Worm (Caenorhabditis elegans) whole organism, L3 larva: ENCODE measurements around the gene W08A12.3.

Experiments
- R02D3.7 ChIP-seq: fragments of 150-350 bp; optimal IDR thresholded peaks from 2 replicates; lab custom pipeline; 2014; ENCODE audit warnings: missing biosample characterization, missing genetic modification characterization
- lin-39 ChIP-seq: fragments of 150-350 bp; optimal IDR thresholded peaks from 2 replicates; lab custom pipeline; 2018; ENCODE audit warnings: missing biosample characterization, missing genetic modification reagents, missing genetic modification characterization
- nhr-23 ChIP-seq: fragments of 150-350 bp; optimal IDR thresholded peaks from 2 replicates; lab custom pipeline; 2014; ENCODE audit warnings: missing biosample characterization, missing genetic modification reagents, missing genetic modification characterization
- nhr-77 ChIP-seq: fragments of 150-350 bp; optimal IDR thresholded peaks from 2 replicates; lab custom pipeline; 2014; ENCODE audit warnings: missing biosample characterization, missing genetic modification characterization
- unc-62 ChIP-seq: fragments of 150-350 bp; sonication (generic microtip); optimal IDR thresholded peaks from 4 replicates; lab custom pipeline; 2014; ENCODE audit warnings: missing biosample characterization, missing genetic modification reagents, missing genetic modification characterization
- ztf-11 ChIP-seq: fragments of 150-350 bp; optimal IDR thresholded peaks from 2 replicates; lab custom pipeline; 2014; ENCODE audit warnings: missing biosample characterization, missing genetic modification characterization

ce11 chrV:3685790-3686208 lies 3.1 kb downstream of the W08A12.3 start, which contains the start of gene W08A12.2:
- TF ChIP-seq nhr-77 (no peak), lin-39 (tag; lab: Kevin White, UChicago) (no peak), nhr-23 (no peak), ztf-11 (tag; lab: Kevin White, UChicago) (no peak), R02D3.7 (no peak), unc-62 (GFP tag; lab: Kevin White, UChicago) (no peak)
